Worm (Caenorhabditis elegans) whole organism, late embryonic: ENCODE data around the gene agmo-1.

ENCODE experiments used
- F13H6.1 ChIP-seq: sonication (generic microtip); optimal IDR thresholded peaks from 2 replicates; lab custom pipeline; 2016; ENCODE audit warnings: missing genetic modification characterization, missing compliant biosample characterization
- K02D7.2 ChIP-seq: sonication (generic microtip); optimal IDR thresholded peaks from 2 replicates; lab custom pipeline; 2017; ENCODE audit warnings: mild to moderate bottlenecking, missing genetic modification characterization, missing compliant biosample characterization
- ceh-18 ChIP-seq: sonication (generic microtip); optimal IDR thresholded peaks from 2 replicates; lab custom pipeline; 2016; ENCODE audit warnings: missing genetic modification characterization, missing compliant biosample characterization
- ceh-2 ChIP-seq: sonication (generic microtip); optimal IDR thresholded peaks from 2 replicates; lab custom pipeline; 2016; ENCODE audit warnings: missing genotype, missing genetic modification characterization, missing compliant biosample characterization
- ceh-22 ChIP-seq: sonication (generic microtip); optimal IDR thresholded peaks from 2 replicates; lab custom pipeline; 2017; ENCODE audit warnings: missing biosample characterization, missing genetic modification characterization
- ets-4 ChIP-seq: sonication (generic microtip); optimal IDR thresholded peaks from 2 replicates; lab custom pipeline; 2016; ENCODE audit warnings: missing genetic modification characterization, missing compliant biosample characterization
- hlh-8 ChIP-seq: sonication (generic microtip); optimal IDR thresholded peaks from 2 replicates; lab custom pipeline; 2016; ENCODE audit warnings: missing genotype, missing genetic modification characterization, missing compliant biosample characterization
- pag-3 ChIP-seq: sonication (generic microtip); optimal IDR thresholded peaks from 2 replicates; lab custom pipeline; 2016; ENCODE audit warnings: missing compliant biosample characterization, missing genetic modification characterization, borderline replicate concordance
- pqm-1 ChIP-seq: sonication (generic microtip); optimal IDR thresholded peaks from 2 replicates; lab custom pipeline; 2016; ENCODE audit warnings: missing genetic modification characterization, missing compliant biosample characterization
- tbx-2 ChIP-seq: sonication (generic microtip); optimal IDR thresholded peaks from 2 replicates; lab custom pipeline; 2016; ENCODE audit warnings: missing genetic modification characterization, missing compliant biosample characterization

- TF ChIP-seq pqm-1 (tag; lab: Kevin White, UChicago), result no peak
- no peak for TF ChIP-seq tbx-2 (tag; lab: Kevin White, UChicago)
- no peak for TF ChIP-seq F13H6.1 (tag; lab: Kevin White, UChicago)
- TF ChIP-seq K02D7.2 (tag; lab: Kevin White, UChicago), result no peak
- no peak for TF ChIP-seq ceh-22 (tag; lab: Kevin White, UChicago)
- TF ChIP-seq ets-4, result no peak
- TF ChIP-seq pag-3 (tag; lab: Kevin White, UChicago), result no peak
- TF ChIP-seq ceh-18 (tag; lab: Kevin White, UChicago), result no peak
- no peak for TF ChIP-seq ceh-2 (tag; lab: Kevin White, UChicago)
- TF ChIP-seq hlh-8 (tag; lab: Kevin White, UChicago), result no peak
Observed at ce11 chrIII:12746369-12746855, 52.0 kb downstream of the agmo-1 start, which contains the start of gene Y111B2A.21.
